Worm (Caenorhabditis elegans) whole organism, midembryonic: ENCODE results near the gene nas-31.

ENCODE experiments used
- cog-1 ChIP-seq: sonication (generic microtip); optimal IDR thresholded peaks from 2 replicates; lab custom pipeline; 2016; ENCODE audit warnings: missing genetic modification characterization, missing compliant biosample characterization
- med-1 ChIP-seq: sonication (generic microtip); optimal IDR thresholded peaks from 2 replicates; lab custom pipeline; 2017; ENCODE audit warnings: missing genetic modification characterization, mild to moderate bottlenecking, missing compliant biosample characterization, antibody characterized with exemption, missing genetic modification reagents; ENCODE audit not compliant: insufficient read depth
- tab-1 ChIP-seq: fragments of 200-800 bp; sonication (Bioruptor generic); IDR thresholded peaks from 2 replicates; pipeline ENCODE4 v1.3.6; 2022; ENCODE audit warnings: missing genetic modification characterization, missing compliant biosample characterization
- ztf-23 ChIP-seq: fragments of 200-800 bp; sonication (Bioruptor generic); IDR thresholded peaks from 2 replicates; pipeline ENCODE4 v1.3.6; 2022; ENCODE audit warnings: missing genetic modification reagents, missing genetic modification characterization, missing compliant biosample characterization
- ztf-29 ChIP-seq: fragments of 200-800 bp; sonication (Bioruptor generic); IDR thresholded peaks from 2 replicates; pipeline ENCODE4 v1.3.6; 2022; ENCODE audit warnings: missing genetic modification reagents, missing genetic modification characterization, missing compliant biosample characterization

- TF ChIP-seq ztf-29 (GFP tag; lab: Robert Waterston, UW), result no peak
- TF ChIP-seq tab-1, result no peak
- TF ChIP-seq cog-1, result no peak
- TF ChIP-seq med-1 (GFP tag; lab: Kevin White, UChicago), result no peak
- TF ChIP-seq ztf-23 (GFP tag; lab: Robert Waterston, UW), result no peak
These were observed 33.2 kb upstream of the nas-31 start, which contains the start of gene F17C11.6 for ce11 chrV:10954832-10955231.
